Worm (Caenorhabditis elegans) whole organism, mixed stage, embryonic: Measurements from ENCODE around the gene let-418.

Experiments used
- blmp-1 ChIP-seq: fragments of 150-350 bp; optimal IDR thresholded peaks from 2 replicates; lab custom pipeline; 2014; ENCODE audit warnings: missing biosample characterization, missing genetic modification characterization
- lin-32 ChIP-seq: fragments of 200-800 bp; sonication (Bioruptor generic); optimal IDR thresholded peaks from 2 replicates; lab custom pipeline; 2018; ENCODE audit warnings: mild to moderate bottlenecking, missing genetic modification characterization, missing compliant biosample characterization
- nhr-237 ChIP-seq: fragments of 150-350 bp; optimal IDR thresholded peaks from 2 replicates; lab custom pipeline; 2014; ENCODE audit warnings: missing biosample characterization, missing genetic modification characterization
- nhr-76 ChIP-seq: sonication (generic microtip); optimal IDR thresholded peaks from 2 replicates; lab custom pipeline; 2017; ENCODE audit warnings: missing biosample characterization, missing genetic modification characterization

DNA sequence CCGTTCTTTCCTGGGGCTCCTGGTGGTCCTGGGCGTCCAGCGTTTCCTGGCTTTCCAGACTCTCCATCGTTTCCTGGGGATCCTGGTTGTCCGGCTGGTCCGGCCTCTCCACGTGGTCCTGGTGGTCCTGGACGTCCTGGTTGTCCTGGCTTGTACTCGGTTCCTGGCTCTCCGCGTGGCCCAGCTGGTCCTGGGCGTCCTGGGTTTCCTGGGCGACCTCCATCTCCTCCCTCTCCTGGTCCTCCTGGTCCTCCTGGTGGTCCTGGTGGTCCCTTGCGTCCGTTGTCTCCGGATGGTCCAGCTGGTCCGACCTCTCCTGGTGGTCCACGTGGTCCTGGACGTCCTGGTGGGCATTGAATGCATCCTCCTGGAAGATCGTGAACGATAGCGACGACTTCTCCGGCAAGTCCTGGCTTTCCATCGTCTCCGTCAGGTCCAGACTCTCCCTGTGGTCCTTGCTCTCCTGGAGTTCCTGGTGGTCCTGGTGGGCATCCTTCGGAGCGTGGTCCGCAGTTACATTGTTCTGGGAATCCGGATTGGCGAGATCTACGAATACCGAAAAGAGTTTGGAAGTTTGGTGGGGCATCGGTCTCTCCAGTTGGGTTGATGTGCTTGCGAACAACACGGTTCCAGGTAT is 9.5 kb downstream of the let-418 start:
- TF ChIP-seq blmp-1 (no peak), nhr-237 (tag; lab: Kevin White, UChicago) (no peak), nhr-76 (tag; lab: Kevin White, UChicago) (no peak), lin-32 (no peak)
